Worm (Caenorhabditis elegans) whole organism, L3 larva: ENCODE measurements around the gene mans-2.

Experiments used
- fkh-10 ChIP-seq: sonication (generic microtip); optimal IDR thresholded peaks from 2 replicates; lab custom pipeline; 2017; ENCODE audit warnings: missing biosample characterization, missing genetic modification reagents, missing genetic modification characterization
- nhr-25 ChIP-seq: sonication (generic microtip); optimal IDR thresholded peaks from 2 replicates; lab custom pipeline; 2017; ENCODE audit warnings: missing biosample characterization, missing genetic modification characterization
- nhr-43 ChIP-seq: sonication (generic microtip); optimal IDR thresholded peaks from 2 replicates; lab custom pipeline; 2016; ENCODE audit warnings: mild to moderate bottlenecking, missing genetic modification characterization, missing compliant biosample characterization; ENCODE audit not compliant: poor library complexity, severe bottlenecking
- snpc-4 ChIP-seq: fragments of 150-350 bp; optimal IDR thresholded peaks from 2 replicates; lab custom pipeline; 2014; ENCODE audit warnings: missing biosample characterization, missing genetic modification characterization

DNA sequence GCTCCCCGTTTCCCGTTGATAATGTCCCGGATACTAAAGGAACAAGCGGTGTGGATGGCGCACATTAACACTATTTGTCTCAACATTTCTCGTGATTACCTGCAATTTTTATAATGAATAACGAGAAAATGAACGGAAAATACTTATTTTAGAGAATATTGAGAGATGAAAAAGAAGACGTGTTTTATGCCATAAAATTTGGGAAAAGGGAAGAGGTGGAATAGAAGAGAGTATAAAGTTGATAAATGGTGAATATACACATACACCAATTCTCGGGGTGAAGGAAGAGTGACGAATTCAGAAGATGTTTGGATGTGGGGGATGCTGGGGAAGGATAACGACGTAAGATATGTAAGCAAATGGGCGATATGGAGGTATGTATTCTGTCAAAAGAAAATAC is 20.6 kb downstream of the mans-2 start, which contains the start of gene F58H1.7:
- no peak for TF ChIP-seq fkh-10
- TF ChIP-seq nhr-43 (tag; lab: Kevin White, UChicago): no peak
- no peak for TF ChIP-seq snpc-4
- no peak for TF ChIP-seq nhr-25
